Fruit fly (Drosophila melanogaster) whole organism, embryonic: ENCODE results near the gene CG14341.
A peak's percentile ranks its signal among the peaks of the same experiment; 100 is the strongest.

Experiments used
- Bdp1 ChIP-seq: fragments of 200-800 bp; sonication (Bioruptor generic); optimal IDR thresholded peaks from 3 replicates; lab custom pipeline; 2016; ENCODE audit warnings: missing biosample characterization, missing genetic modification characterization
- Bgb ChIP-seq: fragments of 200-800 bp; sonication (Bioruptor generic); IDR thresholded peaks from 2 replicates; pipeline ENCODE4 v1.3.6; 2022; ENCODE audit warnings: missing biosample characterization, missing genetic modification characterization; ENCODE audit not compliant: partially characterized antibody
- Blimp-1 ChIP-seq: fragments of 200-800 bp; sonication (Bioruptor generic); optimal IDR thresholded peaks from 3 replicates; lab custom pipeline; 2018; ENCODE audit warnings: missing biosample characterization, missing genetic modification characterization, mild to moderate bottlenecking, moderate library complexity, missing genetic modification reagents
- CG10654 ChIP-seq: fragments of 200-800 bp; sonication (Bioruptor generic); optimal IDR thresholded peaks from 2 replicates; lab custom pipeline; 2016; ENCODE audit warnings: missing biosample characterization, missing genetic modification characterization
- CG11504 ChIP-seq: fragments of 200-800 bp; sonication (Bioruptor generic); optimal IDR thresholded peaks from 3 replicates; lab custom pipeline; 2019; ENCODE audit warnings: missing biosample characterization, mild to moderate bottlenecking, missing genetic modification characterization, moderate library complexity
- CG14710 ChIP-seq: fragments of 200-800 bp; sonication (Bioruptor generic); optimal IDR thresholded peaks from 3 replicates; lab custom pipeline; 2019; ENCODE audit warnings: missing biosample characterization, mild to moderate bottlenecking, missing genetic modification characterization, moderate library complexity
- CG17568 ChIP-seq: fragments of 200-800 bp; sonication (Bioruptor generic); optimal IDR thresholded peaks from 2 replicates; lab custom pipeline; 2018; ENCODE audit warnings: missing biosample characterization, mild to moderate bottlenecking, missing genetic modification characterization, moderate library complexity
- CG2116 ChIP-seq: fragments of 200-800 bp; sonication (Bioruptor generic); optimal IDR thresholded peaks from 3 replicates; lab custom pipeline; 2018; ENCODE audit warnings: missing biosample characterization, mild to moderate bottlenecking, missing genetic modification characterization
- CG2889 ChIP-seq: fragments of 200-800 bp; sonication (Bioruptor generic); IDR thresholded peaks from 3 replicates; pipeline ENCODE4 v1.3.6; 2022; ENCODE audit warnings: missing biosample characterization, missing genetic modification characterization
- CG32772 ChIP-seq: fragments of 200-800 bp; sonication (Bioruptor generic); IDR thresholded peaks from 2 replicates; pipeline ENCODE4 v1.3.6; 2022; ENCODE audit warnings: missing biosample characterization, missing genetic modification characterization
- CG33557 ChIP-seq: fragments of 200-800 bp; sonication (Bioruptor generic); optimal IDR thresholded peaks from 2 replicates; lab custom pipeline; 2019; ENCODE audit warnings: missing biosample characterization, mild to moderate bottlenecking, missing genetic modification characterization, moderate library complexity
- CG34224 ChIP-seq: fragments of 200-800 bp; sonication (Bioruptor generic); IDR thresholded peaks from 3 replicates; pipeline ENCODE4 v1.3.6; 2022; ENCODE audit warnings: missing biosample characterization, missing genetic modification characterization; ENCODE audit not compliant: partially characterized antibody
- CG34422 ChIP-seq: fragments of 200-800 bp; sonication (Bioruptor generic); IDR thresholded peaks from 3 replicates; pipeline ENCODE4 v1.3.6; 2022; ENCODE audit warnings: missing biosample characterization, missing genetic modification characterization
- CG3726 ChIP-seq: fragments of 200-800 bp; sonication (Bioruptor generic); IDR thresholded peaks from 3 replicates; pipeline ENCODE4, ENCODE4 v1.3.6; 2022; ENCODE audit warnings: missing biosample characterization, missing genetic modification characterization
- CG4328 ChIP-seq: fragments of 200-800 bp; sonication (Bioruptor generic); optimal IDR thresholded peaks from 3 replicates; lab custom pipeline; 2017; ENCODE audit warnings: missing biosample characterization, missing genetic modification reagents, missing genetic modification characterization
- CG4730 ChIP-seq: fragments of 200-800 bp; sonication (Bioruptor generic); IDR thresholded peaks from 2 replicates; pipeline ENCODE4 v1.3.6; 2022; ENCODE audit warnings: missing biosample characterization, missing genetic modification characterization
- CG4854 ChIP-seq: fragments of 200-800 bp; sonication (Bioruptor generic); optimal IDR thresholded peaks from 2 replicates; lab custom pipeline; 2016; ENCODE audit warnings: missing biosample characterization, missing genetic modification characterization, inconsistent platforms
- CG7271 ChIP-seq: fragments of 200-800 bp; sonication (Bioruptor generic); optimal IDR thresholded peaks from 2 replicates; lab custom pipeline; 2018; ENCODE audit warnings: missing biosample characterization, mild to moderate bottlenecking, missing genetic modification characterization, moderate library complexity
- CG7839 ChIP-seq: fragments of 200-800 bp; sonication (Bioruptor generic); optimal IDR thresholded peaks from 3 replicates; lab custom pipeline; 2018; ENCODE audit warnings: missing biosample characterization, mild to moderate bottlenecking, missing genetic modification characterization, moderate library complexity
- CG7928 ChIP-seq: fragments of 200-800 bp; sonication (Bioruptor generic); optimal IDR thresholded peaks from 2 replicates; lab custom pipeline; 2017; ENCODE audit warnings: missing biosample characterization, mild to moderate bottlenecking, missing genetic modification characterization
- CG9609 ChIP-seq: fragments of 200-800 bp; sonication (Bioruptor generic); optimal IDR thresholded peaks from 3 replicates; lab custom pipeline; 2016; ENCODE audit warnings: missing biosample characterization, missing genetic modification characterization
- Dp ChIP-seq: fragments of 200-800 bp; sonication (Bioruptor generic); optimal IDR thresholded peaks from 2 replicates; lab custom pipeline; 2018; ENCODE audit warnings: missing biosample characterization, mild to moderate bottlenecking, missing genetic modification characterization, moderate library complexity
- Elba2 ChIP-seq: fragments of 200-800 bp; sonication (Bioruptor generic); optimal IDR thresholded peaks from 3 replicates; lab custom pipeline; 2016; ENCODE audit warnings: missing biosample characterization, missing genetic modification characterization
- GATAe ChIP-seq: fragments of 200-800 bp; sonication (Bioruptor generic); conservative IDR thresholded peaks from 2 replicates; pipeline ENCODE4 v1.3.6; 2022; ENCODE audit warnings: missing biosample characterization, missing genetic modification characterization
- HHEX ChIP-seq: fragments of 200-800 bp; sonication (Bioruptor generic); optimal IDR thresholded peaks from 3 replicates; lab custom pipeline; 2017; ENCODE audit warnings: missing biosample characterization, mild to moderate bottlenecking, missing genetic modification characterization, missing genetic modification reagents
- HLH3B ChIP-seq: fragments of 200-800 bp; sonication (Bioruptor generic); IDR thresholded peaks from 2 replicates; pipeline ENCODE4 v1.3.6; 2022; ENCODE audit warnings: missing biosample characterization, missing genetic modification characterization
- Lhr ChIP-seq: fragments of 200-800 bp; sonication (Bioruptor generic); optimal IDR thresholded peaks from 3 replicates; lab custom pipeline; 2017; ENCODE audit warnings: mild to moderate bottlenecking, missing biosample characterization, missing genetic modification reagents, missing genetic modification characterization
- Lim3 ChIP-seq: fragments of 200-800 bp; sonication (Bioruptor generic); IDR thresholded peaks from 2 replicates; pipeline ENCODE4 v1.3.6; 2022; ENCODE audit warnings: missing biosample characterization, missing genetic modification characterization
- Med ChIP-seq: fragments of 200-800 bp; sonication (Bioruptor generic); peaks from one replicate; lab custom pipeline; 2016; ENCODE audit warnings: missing biosample characterization, missing genetic modification characterization, mild to moderate bottlenecking, inconsistent platforms, moderate library complexity
- Poxn ChIP-seq: fragments of 200-800 bp; sonication (Bioruptor generic); IDR thresholded peaks from 2 replicates; pipeline ENCODE4 v1.3.6; 2022; ENCODE audit warnings: missing biosample characterization, missing genetic modification characterization
- Rx ChIP-seq: fragments of 200-800 bp; sonication (Bioruptor generic); IDR thresholded peaks from 2 replicates; pipeline ENCODE4 v1.3.6; 2022; ENCODE audit warnings: missing biosample characterization, missing genetic modification characterization
- Ssrp ChIP-seq: fragments of 200-800 bp; sonication (Bioruptor generic); optimal IDR thresholded peaks from 2 replicates; lab custom pipeline; 2018; ENCODE audit warnings: missing biosample characterization, mild to moderate bottlenecking, missing genetic modification characterization, moderate library complexity
- bcd ChIP-seq: fragments of 200-800 bp; sonication (Bioruptor generic); optimal IDR thresholded peaks from 2 replicates; lab custom pipeline; 2017; ENCODE audit warnings: missing biosample characterization, mild to moderate bottlenecking, missing genetic modification characterization
- cato ChIP-seq: fragments of 200-800 bp; sonication (Bioruptor generic); optimal IDR thresholded peaks from 2 replicates; lab custom pipeline; 2016; ENCODE audit warnings: missing biosample characterization, missing genetic modification characterization, borderline replicate concordance
- corto ChIP-seq: fragments of 200-800 bp; sonication (Bioruptor generic); optimal IDR thresholded peaks from 2 replicates; lab custom pipeline; 2016; ENCODE audit warnings: missing biosample characterization, mild to moderate bottlenecking, missing genetic modification characterization, moderate library complexity
- dmrt99B ChIP-seq: fragments of 200-800 bp; sonication (Bioruptor generic); optimal IDR thresholded peaks from 2 replicates; lab custom pipeline; 2018; ENCODE audit warnings: missing biosample characterization, mild to moderate bottlenecking, missing genetic modification characterization, moderate library complexity
- esg ChIP-seq: fragments of 200-800 bp; sonication (Bioruptor generic); conservative IDR thresholded peaks from 2 replicates; pipeline ENCODE4 v1.3.6; 2022; ENCODE audit warnings: missing biosample characterization, missing genetic modification characterization
- fd3F ChIP-seq: fragments of 200-800 bp; sonication (Bioruptor generic); optimal IDR thresholded peaks from 2 replicates; lab custom pipeline; 2018; ENCODE audit warnings: missing biosample characterization, mild to moderate bottlenecking, missing genetic modification characterization, moderate library complexity
- knrl ChIP-seq: fragments of 200-800 bp; sonication (Bioruptor generic); IDR thresholded peaks from 3 replicates; pipeline ENCODE4 v1.3.6; 2022; ENCODE audit warnings: missing biosample characterization, missing genetic modification characterization; ENCODE audit not compliant: partially characterized antibody
- lola ChIP-seq, 3 experiments: fragments of >200 bp in 2 of 3; fragments of 200-800 bp in 1 of 3; sonication (Bioruptor generic) in 1 of 3; optimal IDR thresholded peaks; 2 replicates each; lab custom pipeline; 2017 to 2019; ENCODE audit warnings: missing biosample characterization in 3 of 3, missing genetic modification characterization in 3 of 3, mild to moderate bottlenecking in 1 of 3, moderate library complexity in 1 of 3
- nerfin-2 ChIP-seq: fragments of 200-800 bp; sonication (Bioruptor generic); IDR thresholded peaks from 2 replicates; pipeline ENCODE4 v1.3.6; 2022; ENCODE audit warnings: missing biosample characterization, missing genetic modification characterization; ENCODE audit not compliant: partially characterized antibody
- schlank ChIP-seq: fragments of 200-800 bp; sonication (Bioruptor generic); optimal IDR thresholded peaks from 2 replicates; lab custom pipeline; 2018; ENCODE audit warnings: missing biosample characterization, mild to moderate bottlenecking, missing genetic modification characterization
- sisA ChIP-seq: fragments of 200-800 bp; sonication (Bioruptor generic); IDR thresholded peaks from 2 replicates; pipeline ENCODE4 v1.3.6; 2022; ENCODE audit warnings: missing biosample characterization, missing genetic modification characterization
- sug ChIP-seq: fragments of 200-800 bp; optimal IDR thresholded peaks from 2 replicates; lab custom pipeline; 2019; ENCODE audit warnings: missing biosample characterization, mild to moderate bottlenecking, missing genetic modification characterization, moderate library complexity
- trem ChIP-seq: fragments of 200-800 bp; optimal IDR thresholded peaks from 3 replicates; lab custom pipeline; 2019; ENCODE audit warnings: missing biosample characterization, mild to moderate bottlenecking, missing genetic modification characterization, moderate library complexity
- z ChIP-seq: fragments of 200-800 bp; sonication (Bioruptor generic); IDR thresholded peaks from 3 replicates; pipeline ENCODE4 v1.3.6; 2022; ENCODE audit warnings: missing biosample characterization, missing genetic modification characterization

Gene CG14341

dm6 chr2L:1128932-1129887 lies 37.1 kb upstream of the CG14341 start, which contains the start of the genes Pino and TBC1D23 (continued):
- TF ChIP-seq sug (peak; percentile 83), Blimp-1 (GFP tag; lab: Kevin White, UChicago) (peak; percentile 53), CG34224 (peak; percentile 52; the same call in 1 of the 3 replicates), corto (peak; percentile 32), Lim3 (GFP tag; lab: Robert Waterston, UW) (no peak), CG4854 (GFP tag; lab: Kevin White, UChicago) (no peak), schlank (tag; lab: Kevin White, UChicago) (no peak), HLH3B (GFP tag; lab: Robert Waterston, UW) (peak; percentile 60; the same call in 1 of the 2 replicates), CG17568 (GFP tag; lab: Kevin White, UChicago) (no peak), Bdp1 (GFP tag; lab: Kevin White, UChicago) (no peak), cato (peak; percentile 26), z (no peak), CG32772 (GFP tag; lab: Robert Waterston, UW) (peak; percentile 56), Bgb (peak; percentile 46), CG7271 (no peak), CG33557 (peak; percentile 57), CG11504 (tag; lab: Kevin White, UChicago) (peak; percentile 75), HHEX (peak; percentile 46), trem (tag; lab: Kevin White, UChicago) (peak; percentile 71), CG2889 (GFP tag; lab: Robert Waterston, UW) (no peak), bcd (GFP tag; lab: Kevin White, UChicago) (peak; percentile 72), dmrt99B (tag; lab: Kevin White, UChicago) (peak; percentile 65), Lhr (GFP tag; lab: Kevin White, UChicago) (peak; percentile 4), GATAe (GFP tag; lab: Robert Waterston, UW) (0 out of 2 replicates have a peak, but pooled peaks have one; percentile 18), fd3F (peak; percentile 47), CG34422 (GFP tag; lab: Robert Waterston, UW) (peak; percentile 37; the same call in 2 of the 3 replicates), esg (peak; percentile 48; the same call in 1 of the 2 replicates), Dp (GFP tag; lab: Kevin White, UChicago) (peak; percentile 5), CG10654 (GFP tag; lab: Kevin White, UChicago) (peak; percentile 68), knrl (GFP tag; lab: Robert Waterston, UW) (peak; percentile 84), Ssrp (tag; lab: Kevin White, UChicago) (peak; percentile 76), CG4328 (GFP tag; lab: Kevin White, UChicago) (peak; percentile 37), CG9609 (GFP tag; lab: Kevin White, UChicago) (peak; percentile 16), CG7928 (peak; percentile 7), nerfin-2 (GFP tag; lab: Robert Waterston, UW) (peak; percentile 45; the same call in 1 of the 2 replicates), Rx (peak; percentile 44; the same call in 1 of the 2 replicates), CG7839 (tag; lab: Kevin White, UChicago) (peak; percentile 79), Elba2 (GFP tag; lab: Kevin White, UChicago) (peak; percentile 12), sisA (GFP tag; lab: Robert Waterston, UW) (peak; percentile 59), Med (GFP tag; lab: Kevin White, UChicago) (peak; percentile 88), CG3726 (GFP tag; lab: Robert Waterston, UW) (no peak), CG4730 (GFP tag; lab: Robert Waterston, UW) (peak; percentile 60), lola (GFP tag; optimal IDR thresholded peaks at IDR 0.05; lab: Kevin White, UChicago) (peak in 1 of 3 experiments; percentile 79), CG14710 (tag; lab: Kevin White, UChicago) (peak; percentile 76), Poxn (no peak), CG2116 (peak; percentile 75)
